Worm (Caenorhabditis elegans) whole organism, L4/young adult: ENCODE data around the gene srm-5.

Experiments
- W03F9.2 ChIP-seq: fragments of 150-350 bp; optimal IDR thresholded peaks from 2 replicates; lab custom pipeline; 2014; ENCODE audit warnings: missing biosample characterization, missing genetic modification characterization
- dao-5 ChIP-seq: sonication (generic microtip); optimal IDR thresholded peaks from 2 replicates; lab custom pipeline; 2016; ENCODE audit warnings: missing genotype, missing genetic modification characterization, moderate library complexity, missing compliant biosample characterization
- him-1 ChIP-seq: sonication (generic microtip); optimal IDR thresholded peaks from 2 replicates; lab custom pipeline; 2016; ENCODE audit warnings: missing genotype, missing genetic modification reagents, missing genetic modification characterization, missing compliant biosample characterization

srm-5 gene

DNA sequence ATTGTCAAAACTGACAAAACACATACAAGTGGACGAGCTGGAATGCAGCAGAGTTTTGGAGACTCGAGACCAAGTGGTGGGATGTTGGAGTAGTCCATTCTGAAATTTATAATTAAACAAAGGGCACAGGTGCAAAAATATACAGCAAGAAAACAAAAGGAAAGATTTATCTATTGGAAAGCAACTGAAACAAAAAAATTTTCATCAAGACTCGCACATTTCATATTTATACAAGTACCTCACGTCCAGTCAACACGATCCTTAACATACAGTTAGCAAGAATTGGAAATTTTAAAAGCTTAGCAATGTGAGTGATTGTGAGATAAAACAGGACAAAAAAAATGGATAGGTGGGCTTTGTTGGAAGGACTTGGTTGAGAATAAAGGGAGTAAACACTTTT, 20.8 kb upstream of the srm-5 start, which contains the start of gene F47B8.1:
F47B8.1 (minus strand) TSS at position 101 of the 400 bp plus-strand sequence.
- TF ChIP-seq him-1 (tag; lab: Kevin White, UChicago) (no peak), dao-5 (tag; lab: Kevin White, UChicago) (no peak), W03F9.2 (tag; lab: Kevin White, UChicago) (no peak)

DNA sequence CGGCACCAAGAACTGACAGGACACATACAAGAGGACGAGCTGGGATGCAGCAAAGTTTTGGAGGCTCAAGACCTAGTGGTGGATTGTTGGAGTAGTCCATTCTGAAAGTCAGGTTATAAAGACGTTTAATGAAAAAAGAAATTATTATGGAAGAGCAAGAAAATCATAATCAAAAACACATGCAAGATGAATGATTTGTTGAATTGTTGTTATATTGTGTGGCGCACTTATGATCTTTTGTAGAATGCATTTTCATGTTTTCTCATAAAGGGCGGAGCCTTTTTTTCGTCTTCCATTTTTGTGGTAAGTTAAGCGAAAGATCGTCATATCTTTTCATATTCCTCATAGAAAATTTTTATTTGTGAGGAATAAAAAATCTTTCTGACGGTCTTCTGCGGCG, 18.5 kb upstream of the srm-5 start, which contains the start of gene F47B8.2:
F47B8.2 (minus strand) TSS at position 101 of the 400 bp plus-strand sequence.
- TF ChIP-seq him-1 (tag; lab: Kevin White, UChicago) (no peak), dao-5 (tag; lab: Kevin White, UChicago) (no peak), W03F9.2 (tag; lab: Kevin White, UChicago) (no peak)

DNA sequence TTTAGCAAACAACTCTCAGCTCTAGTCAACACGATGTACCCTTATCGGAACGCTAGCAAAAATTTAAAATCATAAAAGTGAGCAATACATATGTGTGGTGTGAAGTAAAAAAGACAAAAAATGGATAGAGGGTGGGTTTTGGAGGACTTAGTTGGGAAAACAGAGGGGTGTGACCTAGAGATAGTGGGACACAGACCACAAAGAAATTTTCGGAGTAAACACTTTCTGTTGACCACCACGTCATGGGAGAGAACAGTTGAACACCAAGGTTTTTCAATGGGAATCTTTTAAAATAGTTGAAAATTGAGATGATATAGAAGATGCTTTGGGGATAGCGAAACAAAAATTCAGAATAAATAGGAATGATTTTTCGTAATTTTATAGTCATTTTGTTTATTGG, 17.8 kb upstream of the srm-5 start:
- no peak for TF ChIP-seq W03F9.2 (tag; lab: Kevin White, UChicago)
- no peak for TF ChIP-seq dao-5 (tag; lab: Kevin White, UChicago)
- no peak for TF ChIP-seq him-1 (tag; lab: Kevin White, UChicago)

DNA sequence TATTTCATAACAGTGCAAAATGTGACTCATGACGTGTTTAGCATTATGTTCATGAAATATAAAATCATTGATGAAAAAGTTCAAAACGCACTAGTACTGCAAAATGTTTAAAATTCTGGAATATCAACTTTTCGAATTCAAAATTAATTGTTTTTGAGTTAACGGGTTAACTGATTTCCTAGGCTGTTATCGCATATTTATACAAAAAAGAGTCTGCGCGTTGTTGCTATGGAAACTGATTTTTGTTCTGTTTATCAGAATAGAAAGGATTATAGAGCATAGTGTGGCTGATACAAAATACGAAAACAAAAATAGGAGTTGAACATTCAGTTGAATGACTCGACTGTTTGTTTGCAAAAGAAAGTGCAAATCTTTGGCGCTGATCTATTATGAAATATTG, 17.4 kb upstream of the srm-5 start:
- no peak for TF ChIP-seq W03F9.2 (tag; lab: Kevin White, UChicago)

DNA sequence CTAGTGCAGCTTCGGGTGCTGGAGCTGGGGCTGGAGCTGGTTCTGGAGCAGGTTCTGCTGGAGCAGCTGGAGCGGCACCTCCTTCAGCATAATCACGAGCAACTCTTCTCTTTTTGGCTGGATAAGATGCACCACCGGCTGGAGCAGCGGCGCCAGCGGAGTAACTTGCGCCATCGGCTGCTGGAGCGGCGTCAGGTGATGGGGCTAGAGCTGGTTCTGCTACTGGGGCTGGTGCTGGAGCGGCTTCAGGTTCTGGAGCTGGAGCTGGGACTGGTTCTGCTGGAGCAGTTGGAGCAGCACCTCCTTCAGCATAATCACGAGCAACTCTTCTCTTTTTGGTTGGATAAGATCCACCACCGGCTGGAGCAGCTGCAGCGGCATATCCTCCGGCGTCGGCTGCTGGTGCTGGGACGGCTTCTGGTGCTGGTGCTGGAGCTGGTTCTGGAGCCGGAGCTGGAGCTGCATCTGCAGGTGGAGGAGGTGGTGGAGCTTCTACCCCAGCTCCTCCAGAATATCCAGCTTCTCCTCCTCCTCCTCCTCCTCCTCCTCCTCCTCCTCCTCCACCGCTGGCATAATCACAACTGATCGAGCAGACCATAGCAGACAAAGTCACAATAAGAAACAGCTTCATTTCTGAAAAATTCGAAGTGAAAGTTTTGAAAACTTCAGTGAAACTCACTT, 15.8 kb upstream of the srm-5 start, which contains the start of gene F47B8.13:
F47B8.13 (minus strand) TSS at position 631 of the 681 bp plus-strand sequence.
- no peak for TF ChIP-seq him-1 (tag; lab: Kevin White, UChicago)

DNA sequence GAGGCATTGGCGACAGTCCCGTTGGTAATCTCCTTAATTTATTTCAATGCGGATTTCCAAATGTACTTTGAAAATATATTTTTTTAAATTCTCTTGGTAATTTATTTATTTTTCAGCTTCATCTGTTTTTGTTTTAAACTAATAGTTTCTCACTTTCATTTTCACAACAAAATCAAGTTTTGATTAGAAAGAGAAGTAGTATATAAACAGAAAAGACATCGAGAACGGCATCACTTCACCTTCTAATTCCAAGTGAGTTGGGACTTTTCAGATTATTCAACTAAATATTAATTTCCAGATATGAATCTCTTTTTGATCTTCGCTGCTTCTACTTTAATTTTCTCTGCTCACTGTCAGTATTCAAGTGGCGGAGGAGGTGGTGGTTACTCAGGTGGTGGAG, 14.8 kb upstream of the srm-5 start, which contains the start of gene F47B8.14:
F47B8.14 (plus strand) TSS at position 301 of the 400 bp plus-strand sequence.
- TF ChIP-seq him-1 (tag; lab: Kevin White, UChicago) = no peak
- TF ChIP-seq dao-5 (tag; lab: Kevin White, UChicago) = no peak

DNA sequence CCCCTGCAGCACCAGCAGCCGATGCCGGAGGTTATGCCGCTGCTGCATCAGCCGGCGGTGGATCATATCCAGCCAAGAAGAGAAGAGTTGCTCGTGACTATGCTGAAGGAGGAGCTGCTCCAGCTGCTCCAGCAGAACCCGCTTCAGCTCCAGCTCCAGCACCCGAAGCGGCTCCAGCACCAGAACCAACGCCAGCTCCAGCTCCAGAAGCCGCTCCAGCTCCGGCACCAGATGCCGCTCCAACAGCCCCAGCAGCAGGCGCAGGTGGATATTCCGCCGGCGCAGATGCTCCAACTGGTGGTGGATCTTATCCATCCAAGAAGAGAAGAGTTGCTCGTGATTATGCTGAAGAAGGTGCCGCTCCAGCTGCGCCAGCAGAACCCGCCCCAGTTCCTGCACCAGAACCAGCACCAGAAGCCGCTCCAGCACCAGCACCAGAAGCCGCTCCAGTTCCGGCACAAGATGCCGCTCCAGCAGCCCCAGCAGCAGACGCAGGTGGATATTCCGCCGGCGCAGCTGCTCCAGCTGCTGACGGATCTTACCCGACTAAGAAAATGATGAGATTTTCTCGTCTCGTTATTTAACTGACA, 14.2 kb upstream of the srm-5 start:
- no peak for TF ChIP-seq W03F9.2 (tag; lab: Kevin White, UChicago)
- no peak for TF ChIP-seq him-1 (tag; lab: Kevin White, UChicago)
- TF ChIP-seq dao-5 (tag; lab: Kevin White, UChicago) = no peak

DNA sequence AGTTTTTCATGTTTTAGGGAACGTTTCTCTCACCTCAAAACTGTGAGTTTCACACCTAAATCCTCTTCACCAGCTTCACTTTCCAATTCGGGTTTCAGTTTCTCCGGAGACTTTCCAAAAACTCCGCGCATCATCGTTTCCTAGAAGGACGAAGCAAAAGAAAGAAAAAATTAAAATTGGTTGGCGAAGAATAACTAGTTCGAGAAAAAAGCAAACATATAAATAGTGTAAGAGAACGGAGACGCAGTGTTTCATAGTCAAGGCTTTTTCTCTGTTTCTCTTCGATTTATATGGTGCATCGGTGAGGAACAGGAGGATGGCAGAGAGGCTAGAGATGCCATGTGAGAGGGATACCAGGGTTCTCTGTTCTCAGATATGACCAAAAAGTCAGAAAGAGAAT, 12.3 kb upstream of the srm-5 start, which contains the start of gene F47B8.3:
F47B8.3 (minus strand) TSS at position 261 of the 400 bp plus-strand sequence.
- no peak for TF ChIP-seq W03F9.2 (tag; lab: Kevin White, UChicago)
- TF ChIP-seq him-1 (tag; lab: Kevin White, UChicago) = no peak
- no peak for TF ChIP-seq dao-5 (tag; lab: Kevin White, UChicago)

DNA sequence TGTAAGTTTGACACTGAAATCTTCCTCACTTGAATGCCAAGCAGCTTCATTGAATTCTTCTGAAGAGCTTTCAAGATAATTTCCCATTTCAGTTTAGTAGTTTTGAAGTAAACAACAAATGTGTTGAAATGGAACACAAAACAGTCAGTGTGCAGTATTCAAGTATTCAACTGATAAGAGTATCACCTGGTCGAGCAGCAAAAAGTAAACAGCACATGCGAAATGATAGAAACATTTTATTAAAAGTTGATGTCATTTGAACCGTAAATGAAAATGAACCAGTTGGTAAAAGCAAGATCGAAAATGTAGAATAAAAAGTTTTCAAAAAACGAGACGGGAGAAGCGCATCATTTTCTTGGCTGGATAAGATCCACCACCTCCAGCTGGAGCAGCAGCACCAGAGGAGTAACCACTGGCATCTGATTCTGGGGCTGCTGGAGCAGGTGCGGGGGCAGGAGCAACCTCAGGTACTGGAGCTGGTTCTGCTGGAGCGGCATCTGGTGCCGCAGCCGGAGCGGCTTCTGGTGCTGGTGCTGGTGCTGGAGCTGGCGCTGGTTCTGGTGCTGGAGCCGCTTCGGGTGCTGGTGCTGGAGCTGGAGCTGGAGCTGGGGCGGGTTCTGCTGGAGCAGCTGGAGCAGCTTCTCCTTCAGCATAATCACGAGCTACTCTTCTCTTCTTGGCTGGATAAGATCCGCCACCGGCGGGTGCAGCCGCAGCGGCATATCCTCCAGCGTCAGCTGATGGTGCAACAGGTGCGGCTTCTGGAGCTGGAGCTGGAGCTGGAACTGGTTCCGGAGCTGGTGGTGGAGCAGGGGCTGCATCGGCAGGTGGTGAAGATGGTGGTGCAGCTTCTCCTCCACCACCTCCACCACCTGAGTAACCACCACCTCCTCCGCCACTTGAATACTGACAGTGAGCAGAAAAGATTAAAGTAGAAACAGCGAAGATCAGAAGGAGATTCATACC, 10.2 kb upstream of the srm-5 start, which contains the start of the genes F47B8.4 and F47B8.18:
F47B8.4 (minus strand) TSS at position 172 of the 966 bp plus-strand sequence.
F47B8.18 (minus strand) TSS at position 963 of the 966 bp plus-strand sequence.
- TF ChIP-seq dao-5 (tag; lab: Kevin White, UChicago) (no peak), him-1 (tag; lab: Kevin White, UChicago) (no peak), W03F9.2 (tag; lab: Kevin White, UChicago) (no peak)

DNA sequence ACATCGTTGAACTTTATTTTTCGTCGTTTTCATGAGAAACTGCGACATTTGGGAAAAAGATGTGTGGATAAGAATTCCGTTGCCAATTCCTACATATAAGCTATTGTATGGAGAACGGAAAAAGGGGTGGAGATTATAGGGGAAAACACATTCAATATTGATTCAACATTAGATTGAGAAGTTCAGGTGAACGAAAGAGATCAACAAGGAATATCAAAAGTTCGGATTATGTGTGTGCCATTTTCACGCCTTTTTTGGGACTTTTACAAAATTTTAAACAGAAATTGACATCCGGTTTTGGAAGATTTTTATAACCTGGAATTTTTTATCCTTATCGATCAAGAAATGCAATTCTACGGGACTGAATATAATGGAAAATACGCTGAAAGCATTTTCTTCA, 7.2 kb upstream of the srm-5 start, which contains the start of gene F47B8.5:
F47B8.5 (minus strand) TSS at position 101 of the 400 bp plus-strand sequence.
- TF ChIP-seq W03F9.2 (tag; lab: Kevin White, UChicago) = no peak
- no peak for TF ChIP-seq him-1 (tag; lab: Kevin White, UChicago)
- TF ChIP-seq dao-5 (tag; lab: Kevin White, UChicago) = no peak

DNA sequence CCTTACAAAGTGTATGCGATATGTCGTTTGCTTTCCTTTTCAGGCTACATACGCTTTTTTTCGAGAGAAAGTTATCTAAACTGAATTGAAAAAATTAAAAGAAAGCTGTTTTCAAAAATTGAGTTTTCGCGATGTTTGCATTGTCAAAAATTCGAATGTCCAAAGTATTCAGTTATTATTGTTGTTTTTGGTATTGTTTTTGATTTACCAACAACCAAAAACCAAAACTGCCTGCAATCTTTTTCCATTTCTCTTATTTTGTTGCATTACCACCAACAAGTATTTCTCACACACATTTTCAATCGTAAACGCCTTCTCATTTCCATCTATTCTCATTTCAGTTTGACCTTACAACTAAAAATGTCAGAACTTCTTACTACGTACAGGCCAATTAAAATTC, 6.2 kb upstream of the srm-5 start, which contains the start of gene pepm-1:
pepm-1 (plus strand) TSS at position 301 of the 400 bp plus-strand sequence.
- no peak for TF ChIP-seq him-1 (tag; lab: Kevin White, UChicago)
- TF ChIP-seq W03F9.2 (tag; lab: Kevin White, UChicago) = no peak
- TF ChIP-seq dao-5 (tag; lab: Kevin White, UChicago) = no peak

DNA sequence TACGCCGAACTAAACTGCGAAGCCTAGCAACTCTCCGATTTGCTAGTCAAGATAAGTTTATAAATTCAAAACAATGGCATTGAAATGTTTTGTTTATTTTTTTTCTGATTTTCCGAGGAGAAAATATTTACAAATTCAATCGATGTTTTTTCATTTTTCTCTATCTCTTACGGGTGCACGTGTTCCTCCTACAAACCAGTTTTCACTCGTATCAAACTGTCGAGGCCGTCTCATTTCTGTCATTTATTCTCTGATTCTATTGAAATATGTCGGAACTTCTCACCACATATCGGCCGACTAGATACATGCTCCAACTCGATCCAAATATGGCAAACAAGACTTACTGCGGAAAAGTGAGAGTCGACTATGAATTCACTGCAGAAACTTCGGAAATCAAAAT, 3.5 kb upstream of the srm-5 start, which contains the start of gene F47B8.8:
F47B8.8 (plus strand) TSS at position 257 of the 400 bp plus-strand sequence.
- no peak for TF ChIP-seq him-1 (tag; lab: Kevin White, UChicago)
- no peak for TF ChIP-seq W03F9.2 (tag; lab: Kevin White, UChicago)
- TF ChIP-seq dao-5 (tag; lab: Kevin White, UChicago) = no peak
